Worm (Caenorhabditis elegans) whole organism, mixed stage, embryonic: Measurements from ENCODE around the gene srg-29.

ENCODE experiments used
- M03D4.4 ChIP-seq: sonication (generic microtip); optimal IDR thresholded peaks from 2 replicates; lab custom pipeline; 2017; ENCODE audit warnings: mild to moderate bottlenecking, missing genetic modification characterization, missing compliant biosample characterization
- bed-3 ChIP-seq: fragments of 200-800 bp; sonication (Bioruptor generic); optimal IDR thresholded peaks from 3 replicates; lab custom pipeline; 2018; ENCODE audit warnings: mild to moderate bottlenecking, missing genetic modification characterization, moderate library complexity, missing compliant biosample characterization
- blmp-1 ChIP-seq: fragments of 150-350 bp; optimal IDR thresholded peaks from 2 replicates; lab custom pipeline; 2014; ENCODE audit warnings: missing biosample characterization, missing genetic modification characterization
- ceh-39 ChIP-seq: fragments of 150-350 bp; optimal IDR thresholded peaks from 2 replicates; lab custom pipeline; 2014; ENCODE audit warnings: missing biosample characterization, missing genetic modification characterization
- ceh-43 ChIP-seq: fragments of 200-800 bp; sonication (Bioruptor generic); optimal IDR thresholded peaks from 2 replicates; lab custom pipeline; 2018; ENCODE audit warnings: mild to moderate bottlenecking, missing genetic modification characterization, moderate library complexity, missing compliant biosample characterization
- ceh-83 ChIP-seq: fragments of 200-800 bp; sonication (Bioruptor generic); optimal IDR thresholded peaks from 2 replicates; lab custom pipeline; 2018; ENCODE audit warnings: mild to moderate bottlenecking, missing genetic modification characterization, missing compliant biosample characterization
- ces-1 ChIP-seq: fragments of 150-350 bp; optimal IDR thresholded peaks from 2 replicates; lab custom pipeline; 2014; ENCODE audit warnings: missing biosample characterization, missing genetic modification reagents, missing genetic modification characterization
- cnd-1 ChIP-seq: fragments of 200-800 bp; sonication (Bioruptor generic); optimal IDR thresholded peaks from 2 replicates; lab custom pipeline; 2018; ENCODE audit warnings: mild to moderate bottlenecking, missing genetic modification characterization, missing compliant biosample characterization
- drap-1 ChIP-seq: fragments of 200-800 bp; sonication (Bioruptor generic); optimal IDR thresholded peaks from 3 replicates; lab custom pipeline; 2018; ENCODE audit warnings: mild to moderate bottlenecking, missing genetic modification characterization, missing compliant biosample characterization
- elt-1 ChIP-seq: sonication (generic microtip); optimal IDR thresholded peaks from 2 replicates; lab custom pipeline; 2017; ENCODE audit warnings: missing genetic modification characterization, mild to moderate bottlenecking, missing compliant biosample characterization, antibody characterized with exemption, moderate library complexity, borderline replicate concordance; ENCODE audit not compliant: insufficient read depth
- elt-3 ChIP-seq: fragments of 150-350 bp; optimal IDR thresholded peaks from 2 replicates; lab custom pipeline; 2014; ENCODE audit warnings: missing biosample characterization, missing genetic modification characterization
- flh-1 ChIP-seq: fragments of 200-800 bp; sonication (Bioruptor generic); optimal IDR thresholded peaks from 2 replicates; lab custom pipeline; 2018; ENCODE audit warnings: mild to moderate bottlenecking, missing genetic modification characterization, moderate library complexity, missing compliant biosample characterization
- ham-2 ChIP-seq: fragments of 200-800 bp; sonication (Bioruptor generic); optimal IDR thresholded peaks from 2 replicates; lab custom pipeline; 2018; ENCODE audit warnings: mild to moderate bottlenecking, missing genetic modification characterization, missing compliant biosample characterization
- lin-13 ChIP-seq: fragments of 150-350 bp; optimal IDR thresholded peaks from 2 replicates; lab custom pipeline; 2014; ENCODE audit warnings: missing biosample characterization, missing genetic modification characterization
- lsy-2 ChIP-seq: fragments of 150-350 bp; optimal IDR thresholded peaks from 2 replicates; lab custom pipeline; 2014; ENCODE audit warnings: missing biosample characterization, missing genetic modification characterization
- mab-5 ChIP-seq: fragments of 150-350 bp; optimal IDR thresholded peaks from 2 replicates; lab custom pipeline; 2014; ENCODE audit warnings: missing biosample characterization, missing genetic modification characterization
- mep-1 ChIP-seq: fragments of 150-350 bp; optimal IDR thresholded peaks from 2 replicates; lab custom pipeline; 2017; ENCODE audit warnings: missing biosample characterization, missing genetic modification reagents, missing genetic modification characterization, inconsistent platforms
- nhr-12 ChIP-seq: fragments of 150-350 bp; optimal IDR thresholded peaks from 2 replicates; lab custom pipeline; 2014; ENCODE audit warnings: missing biosample characterization, missing genetic modification characterization
- nhr-2 ChIP-seq: fragments of 150-350 bp; optimal IDR thresholded peaks from 2 replicates; lab custom pipeline; 2014; ENCODE audit warnings: missing biosample characterization, missing genetic modification characterization
- nhr-237 ChIP-seq: fragments of 150-350 bp; optimal IDR thresholded peaks from 2 replicates; lab custom pipeline; 2014; ENCODE audit warnings: missing biosample characterization, missing genetic modification characterization
- nhr-28 ChIP-seq: fragments of 150-350 bp; optimal IDR thresholded peaks from 2 replicates; lab custom pipeline; 2014; ENCODE audit warnings: missing biosample characterization, missing genetic modification characterization
- nhr-76 ChIP-seq: sonication (generic microtip); optimal IDR thresholded peaks from 2 replicates; lab custom pipeline; 2017; ENCODE audit warnings: missing biosample characterization, missing genetic modification characterization
- sem-2 ChIP-seq: fragments of 200-800 bp; sonication (Bioruptor generic); optimal IDR thresholded peaks from 2 replicates; lab custom pipeline; 2018; ENCODE audit warnings: mild to moderate bottlenecking, missing genetic modification characterization, missing compliant biosample characterization
- snpc-4 ChIP-seq: fragments of 150-350 bp; optimal IDR thresholded peaks from 2 replicates; lab custom pipeline; 2014; ENCODE audit warnings: missing biosample characterization, missing genetic modification characterization
- sptf-1 ChIP-seq: sonication (generic microtip); optimal IDR thresholded peaks from 2 replicates; lab custom pipeline; 2017; ENCODE audit warnings: mild to moderate bottlenecking, missing genetic modification characterization, moderate library complexity, missing compliant biosample characterization
- tbx-8 ChIP-seq: fragments of 200-800 bp; sonication (Bioruptor generic); optimal IDR thresholded peaks from 2 replicates; lab custom pipeline; 2018; ENCODE audit warnings: mild to moderate bottlenecking, missing genetic modification characterization, moderate library complexity, missing compliant biosample characterization
- unc-120 ChIP-seq: sonication (generic microtip); optimal IDR thresholded peaks from 2 replicates; lab custom pipeline; 2017; ENCODE audit warnings: missing genetic modification characterization, missing compliant biosample characterization; ENCODE audit not compliant: poor library complexity, severe bottlenecking
- unc-39 ChIP-seq: fragments of 150-350 bp; optimal IDR thresholded peaks from 2 replicates; lab custom pipeline; 2014; ENCODE audit warnings: missing biosample characterization, missing genetic modification characterization
- unc-62 ChIP-seq: fragments of 150-350 bp; optimal IDR thresholded peaks from 2 replicates; lab custom pipeline; 2014; ENCODE audit warnings: missing biosample characterization, missing genetic modification reagents, missing genetic modification characterization
- zip-8 ChIP-seq: fragments of 150-350 bp; optimal IDR thresholded peaks from 2 replicates; lab custom pipeline; 2014; ENCODE audit warnings: missing biosample characterization, missing genetic modification characterization
- ztf-11 ChIP-seq: fragments of 150-350 bp; optimal IDR thresholded peaks from 2 replicates; lab custom pipeline; 2014; ENCODE audit warnings: missing biosample characterization, missing genetic modification characterization

Gene srg-29

ce11 chrV:5304366-5304765 lies 32.6 kb upstream of the srg-29 start:
- no peak for TF ChIP-seq elt-1
- no peak for TF ChIP-seq nhr-2 (tag; lab: Kevin White, UChicago)
- TF ChIP-seq mab-5 (tag; lab: Kevin White, UChicago): no peak
- TF ChIP-seq sptf-1 (tag; lab: Kevin White, UChicago): no peak

ce11 chrV:5311635-5312034 lies 25.3 kb upstream of the srg-29 start, which contains the start of gene C10G8.4:
Gene C10G8.4 (plus strand): TSS chrV:5311935.
- TF ChIP-seq nhr-237 (no peak), nhr-76 (tag; lab: Kevin White, UChicago) (no peak), tbx-8 (GFP tag; lab: Kevin White, UChicago) (no peak), unc-120 (tag; lab: Kevin White, UChicago) (no peak), lin-13 (tag; lab: Kevin White, UChicago) (no peak), nhr-2 (tag; lab: Kevin White, UChicago) (no peak), M03D4.4 (no peak), drap-1 (GFP tag; lab: Kevin White, UChicago) (no peak), blmp-1 (tag; lab: Kevin White, UChicago) (no peak), lsy-2 (tag; lab: Kevin White, UChicago) (no peak), nhr-28 (tag; lab: Kevin White, UChicago) (no peak), sptf-1 (tag; lab: Kevin White, UChicago) (no peak), flh-1 (GFP tag; lab: Kevin White, UChicago) (no peak), ceh-43 (GFP tag; lab: Kevin White, UChicago) (no peak), zip-8 (tag; lab: Kevin White, UChicago) (no peak), ceh-39 (no peak), unc-39 (tag; lab: Kevin White, UChicago) (no peak), mep-1 (tag; lab: Kevin White, UChicago) (no peak), sem-2 (no peak), ham-2 (GFP tag; lab: Kevin White, UChicago) (no peak)

- TF ChIP-seq nhr-28 (tag; lab: Kevin White, UChicago) (no peak), elt-3 (tag; lab: Kevin White, UChicago) (no peak), bed-3 (GFP tag; lab: Kevin White, UChicago) (no peak), sptf-1 (tag; lab: Kevin White, UChicago) (no peak), cnd-1 (tag; lab: Kevin White, UChicago) (no peak), snpc-4 (tag; lab: Kevin White, UChicago) (no peak), mab-5 (tag; lab: Kevin White, UChicago) (no peak), nhr-76 (tag; lab: Kevin White, UChicago) (no peak), ztf-11 (tag; lab: Kevin White, UChicago) (no peak), ces-1 (GFP tag; lab: Kevin White, UChicago) (no peak), ceh-83 (GFP tag; lab: Kevin White, UChicago) (no peak), blmp-1 (tag; lab: Kevin White, UChicago) (no peak), unc-120 (tag; lab: Kevin White, UChicago) (no peak), lin-13 (tag; lab: Kevin White, UChicago) (no peak)
These were observed 24.5 kb upstream of the srg-29 start, which contains the start of gene C10G8.3 for ce11 chrV:5312453-5312852. Gene C10G8.3 (plus strand): TSS chrV:5312753.

ce11 chrV:5314104-5314503 lies 22.9 kb upstream of the srg-29 start, which contains the start of gene C10G8.2:
Gene C10G8.2 (plus strand): TSS chrV:5314404.
- TF ChIP-seq nhr-12 (tag; lab: Kevin White, UChicago) (no peak), ztf-11 (tag; lab: Kevin White, UChicago) (no peak), nhr-2 (tag; lab: Kevin White, UChicago) (no peak), unc-62 (GFP tag; lab: Kevin White, UChicago) (no peak), cnd-1 (tag; lab: Kevin White, UChicago) (no peak), nhr-76 (tag; lab: Kevin White, UChicago) (no peak), flh-1 (GFP tag; lab: Kevin White, UChicago) (no peak), elt-1 (no peak), nhr-28 (tag; lab: Kevin White, UChicago) (no peak), M03D4.4 (no peak), zip-8 (tag; lab: Kevin White, UChicago) (no peak), unc-39 (tag; lab: Kevin White, UChicago) (no peak), ceh-83 (GFP tag; lab: Kevin White, UChicago) (no peak), sem-2 (no peak), ceh-39 (no peak), ham-2 (GFP tag; lab: Kevin White, UChicago) (no peak), unc-120 (tag; lab: Kevin White, UChicago) (no peak), snpc-4 (tag; lab: Kevin White, UChicago) (no peak)
